Worm (Caenorhabditis elegans) whole organism, L3 larva: ENCODE measurements around the gene toca-2.

Source experiments
- ceh-16 ChIP-seq: sonication (generic microtip); optimal IDR thresholded peaks from 2 replicates; lab custom pipeline; 2017; ENCODE audit warnings: missing biosample characterization, missing genetic modification characterization
- eor-1 ChIP-seq, 2 experiments: fragments of 150-350 bp; optimal IDR thresholded peaks; 2 replicates each; lab custom pipeline; 2014 to 2018; ENCODE audit warnings: missing biosample characterization in 2 of 2, missing genetic modification characterization in 2 of 2
- fkh-2 ChIP-seq: fragments of 150-350 bp; optimal IDR thresholded peaks from 2 replicates; lab custom pipeline; 2014; ENCODE audit warnings: missing biosample characterization, missing genetic modification reagents, missing genetic modification characterization
- fos-1 ChIP-seq: fragments of 150-350 bp; optimal IDR thresholded peaks from 2 replicates; lab custom pipeline; 2014; ENCODE audit warnings: missing biosample characterization, missing genetic modification characterization
- lin-15B ChIP-seq: fragments of 150-350 bp; optimal IDR thresholded peaks from 2 replicates; lab custom pipeline; 2014; ENCODE audit warnings: missing biosample characterization, missing genetic modification characterization
- mml-1 ChIP-seq: fragments of 150-350 bp; sonication (generic microtip); optimal IDR thresholded peaks from 3 replicates; lab custom pipeline; 2014; ENCODE audit warnings: missing biosample characterization, missing genetic modification characterization
- nfya-1 ChIP-seq: sonication (generic microtip); optimal IDR thresholded peaks from 2 replicates; lab custom pipeline; 2017; ENCODE audit warnings: missing genetic modification characterization, mild to moderate bottlenecking, missing compliant biosample characterization, antibody characterized with exemption, moderate library complexity; ENCODE audit not compliant: insufficient read depth
- nhr-12 ChIP-seq: fragments of 150-350 bp; optimal IDR thresholded peaks from 2 replicates; lab custom pipeline; 2014; ENCODE audit warnings: missing biosample characterization, missing genetic modification characterization
- nhr-77 ChIP-seq: fragments of 150-350 bp; optimal IDR thresholded peaks from 2 replicates; lab custom pipeline; 2014; ENCODE audit warnings: missing biosample characterization, missing genetic modification characterization
- ztf-11 ChIP-seq: fragments of 150-350 bp; optimal IDR thresholded peaks from 2 replicates; lab custom pipeline; 2014; ENCODE audit warnings: missing biosample characterization, missing genetic modification characterization

DNA sequence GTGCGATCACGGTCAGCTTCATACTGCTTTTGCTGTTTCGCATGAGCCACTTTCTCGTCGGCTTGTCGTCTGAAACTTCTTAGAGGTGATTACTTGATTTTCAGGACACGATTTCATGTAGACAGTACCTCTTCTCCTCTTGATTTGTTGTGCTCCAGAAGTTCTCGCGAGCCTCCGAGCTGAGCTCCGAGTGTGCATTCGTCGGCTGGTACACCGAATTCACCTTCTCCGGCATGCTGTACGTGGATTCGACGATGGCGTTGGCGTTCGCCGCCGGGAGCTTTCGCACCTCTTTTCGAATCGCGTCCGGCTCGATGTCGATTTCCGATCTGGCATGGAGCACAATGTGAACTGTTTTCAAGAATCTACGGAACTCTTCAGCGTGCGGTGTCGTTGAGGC, 5.3 kb downstream of the toca-2 start:
- TF ChIP-seq fkh-2 (no peak), mml-1 (tag; lab: Kevin White, UChicago) (no peak), lin-15B (tag; lab: Kevin White, UChicago) (no peak), nhr-12 (tag; lab: Kevin White, UChicago) (no peak), ceh-16 (tag; lab: Kevin White, UChicago) (no peak), nhr-77 (tag; lab: Kevin White, UChicago) (no peak), nfya-1 (no peak), ztf-11 (tag; lab: Kevin White, UChicago) (no peak), eor-1 (tag; optimal IDR thresholded peaks at IDR 0.05; lab: Kevin White, UChicago) (no peak), fos-1 (no peak)
